Fruit fly (Drosophila melanogaster) whole organism, embryonic: ENCODE measurements around the gene CG17036.

Source experiments
- Atf3 ChIP-seq: fragments of 200-800 bp; sonication (Bioruptor generic); optimal IDR thresholded peaks from 3 replicates; lab custom pipeline; 2016; ENCODE audit warnings: missing biosample characterization, missing genetic modification characterization
- Awh ChIP-seq: fragments of 200-800 bp; sonication (Bioruptor generic); IDR thresholded peaks from 2 replicates; pipeline ENCODE4, ENCODE4 v1.3.6; 2022; ENCODE audit warnings: missing biosample characterization, missing genetic modification characterization
- Bteb2 ChIP-seq: fragments of 200-800 bp; sonication (Bioruptor generic); optimal IDR thresholded peaks from 2 replicates; lab custom pipeline; 2016; ENCODE audit warnings: missing biosample characterization, missing genetic modification characterization
- CG11247 ChIP-seq: fragments of 200-800 bp; sonication (Bioruptor generic); IDR thresholded peaks from 2 replicates; pipeline ENCODE4 v1.3.6; 2022; ENCODE audit warnings: missing biosample characterization, missing genetic modification characterization
- CG1233 ChIP-seq: fragments of 200-800 bp; sonication (Bioruptor generic); optimal IDR thresholded peaks from 4 replicates; lab custom pipeline; 2018; ENCODE audit warnings: missing biosample characterization, mild to moderate bottlenecking, missing genetic modification characterization
- CG12391 ChIP-seq: fragments of 200-800 bp; sonication (Bioruptor generic); optimal IDR thresholded peaks from 3 replicates; lab custom pipeline; 2018; ENCODE audit warnings: missing biosample characterization, mild to moderate bottlenecking, missing genetic modification characterization, moderate library complexity
- CG13287 ChIP-seq: fragments of 200-800 bp; sonication (Bioruptor generic); IDR thresholded peaks from 2 replicates; pipeline ENCODE4 v1.3.6; 2022; ENCODE audit warnings: missing biosample characterization, missing genetic modification characterization; ENCODE audit not compliant: partially characterized antibody
- CG16813 ChIP-seq: fragments of 200-800 bp; sonication (Bioruptor generic); IDR thresholded peaks from 3 replicates; pipeline ENCODE4 v1.3.6; 2022; ENCODE audit warnings: missing biosample characterization, missing genetic modification characterization; ENCODE audit not compliant: partially characterized antibody
- CG18599 ChIP-seq: fragments of 200-800 bp; sonication (Bioruptor generic); optimal IDR thresholded peaks from 3 replicates; lab custom pipeline; 2017; ENCODE audit warnings: missing biosample characterization, missing genetic modification characterization, mild to moderate bottlenecking, moderate library complexity, missing genetic modification reagents
- CG2129 ChIP-seq: fragments of 200-800 bp; sonication (Bioruptor generic); IDR thresholded peaks from 2 replicates; pipeline ENCODE4 v1.3.6; 2022; ENCODE audit warnings: missing biosample characterization, missing genetic modification characterization; ENCODE audit not compliant: partially characterized antibody
- CG2712 ChIP-seq: fragments of 200-800 bp; optimal IDR thresholded peaks from 3 replicates; lab custom pipeline; 2019; ENCODE audit warnings: missing biosample characterization, mild to moderate bottlenecking, missing genetic modification characterization, moderate library complexity
- CG3065 ChIP-seq: fragments of 200-800 bp; sonication (Bioruptor generic); optimal IDR thresholded peaks from 2 replicates; lab custom pipeline; 2016; ENCODE audit warnings: missing biosample characterization, missing genetic modification characterization
- CG33213 ChIP-seq: fragments of 200-800 bp; sonication (Bioruptor generic); optimal IDR thresholded peaks from 3 replicates; lab custom pipeline; 2016; ENCODE audit warnings: missing biosample characterization, missing genetic modification characterization
- CG4617 ChIP-seq: fragments of 200-800 bp; sonication (Bioruptor generic); optimal IDR thresholded peaks from 3 replicates; lab custom pipeline; 2016; ENCODE audit warnings: missing biosample characterization, missing genetic modification characterization, borderline replicate concordance
- CG6791 ChIP-seq: fragments of 200-800 bp; sonication (Bioruptor generic); IDR thresholded peaks from 3 replicates; pipeline ENCODE4 v1.3.6; 2022; ENCODE audit warnings: missing biosample characterization, missing genetic modification characterization; ENCODE audit not compliant: partially characterized antibody
- CG8359 ChIP-seq: fragments of 200-800 bp; sonication (Bioruptor generic); optimal IDR thresholded peaks from 2 replicates; lab custom pipeline; 2017; ENCODE audit warnings: missing biosample characterization, mild to moderate bottlenecking, missing genetic modification characterization, borderline replicate concordance
- Deaf1 ChIP-seq: fragments of 200-800 bp; optimal IDR thresholded peaks from 3 replicates; lab custom pipeline; 2019; ENCODE audit warnings: missing biosample characterization, mild to moderate bottlenecking, missing genetic modification characterization, moderate library complexity
- Dref ChIP-seq: fragments of 200-800 bp; sonication (Bioruptor generic); IDR thresholded peaks from 2 replicates; pipeline ENCODE4 v1.3.6; 2022; ENCODE audit warnings: missing biosample characterization, missing genetic modification characterization
- E2f2 ChIP-seq: fragments of 200-800 bp; sonication (Bioruptor generic); IDR thresholded peaks from 2 replicates; pipeline ENCODE4 v1.3.6; 2022; ENCODE audit warnings: missing biosample characterization, missing genetic modification characterization
- H15 ChIP-seq: fragments of 200-800 bp; sonication (Bioruptor generic); IDR thresholded peaks from 3 replicates; pipeline ENCODE4 v1.3.6; 2022; ENCODE audit warnings: missing biosample characterization, missing genetic modification characterization
- HmgZ ChIP-seq: fragments of 200-800 bp; sonication (Bioruptor generic); optimal IDR thresholded peaks from 2 replicates; lab custom pipeline; 2018; ENCODE audit warnings: missing biosample characterization, mild to moderate bottlenecking, missing genetic modification characterization
- MESR4 ChIP-seq: fragments of 200-800 bp; sonication (Bioruptor generic); optimal IDR thresholded peaks from 2 replicates; lab custom pipeline; 2018; ENCODE audit warnings: missing biosample characterization, mild to moderate bottlenecking, missing genetic modification characterization, moderate library complexity
- Max ChIP-seq: fragments of 200-800 bp; sonication (Bioruptor generic); optimal IDR thresholded peaks from 2 replicates; lab custom pipeline; 2016; ENCODE audit warnings: missing biosample characterization, mild to moderate bottlenecking, missing genetic modification characterization
- Med ChIP-seq: fragments of 200-800 bp; sonication (Bioruptor generic); peaks from one replicate; lab custom pipeline; 2016; ENCODE audit warnings: missing biosample characterization, missing genetic modification characterization, mild to moderate bottlenecking, inconsistent platforms, moderate library complexity
- Oaz ChIP-seq: fragments of 200-800 bp; sonication (Bioruptor generic); IDR thresholded peaks from 2 replicates; pipeline ENCODE4 v1.3.6; 2022; ENCODE audit warnings: missing biosample characterization, missing genetic modification characterization
- Opbp ChIP-seq: fragments of 200-800 bp; sonication (Bioruptor generic); IDR thresholded peaks from 3 replicates; pipeline ENCODE4 v1.3.6; 2022; ENCODE audit warnings: missing biosample characterization, missing genetic modification characterization; ENCODE audit not compliant: partially characterized antibody
- Ssrp ChIP-seq: fragments of 200-800 bp; sonication (Bioruptor generic); optimal IDR thresholded peaks from 2 replicates; lab custom pipeline; 2018; ENCODE audit warnings: missing biosample characterization, mild to moderate bottlenecking, missing genetic modification characterization, moderate library complexity
- Tbp ChIP-seq: fragments of >200 bp; optimal IDR thresholded peaks from 2 replicates; lab custom pipeline; 2018; ENCODE audit warnings: missing biosample characterization, missing genetic modification characterization
- YL-1 ChIP-seq: fragments of 200-800 bp; sonication (Bioruptor generic); optimal IDR thresholded peaks from 3 replicates; lab custom pipeline; 2017; ENCODE audit warnings: missing biosample characterization, mild to moderate bottlenecking, missing genetic modification characterization
- amos ChIP-seq: fragments of 200-800 bp; sonication (Bioruptor generic); IDR thresholded peaks from 2 replicates; pipeline ENCODE4 v1.3.6; 2022; ENCODE audit warnings: missing biosample characterization, missing genetic modification characterization; ENCODE audit not compliant: partially characterized antibody
- cg ChIP-seq: fragments of 200-800 bp; sonication (Bioruptor generic); optimal IDR thresholded peaks from 3 replicates; lab custom pipeline; 2019; ENCODE audit warnings: missing biosample characterization, mild to moderate bottlenecking, missing genetic modification characterization, moderate library complexity
- croc ChIP-seq: fragments of 200-800 bp; sonication (Bioruptor generic); conservative IDR thresholded peaks from 3 replicates; pipeline ENCODE4 v1.3.6; 2022; ENCODE audit warnings: missing biosample characterization, missing genetic modification characterization
- klu ChIP-seq: fragments of 200-800 bp; sonication (Bioruptor generic); IDR thresholded peaks from 2 replicates; pipeline ENCODE4 v1.3.6; 2022; ENCODE audit warnings: missing biosample characterization, missing genetic modification characterization
- nmo ChIP-seq: fragments of 200-800 bp; sonication (Bioruptor generic); optimal IDR thresholded peaks from 2 replicates; lab custom pipeline; 2018; ENCODE audit warnings: missing biosample characterization, mild to moderate bottlenecking, missing genetic modification characterization, moderate library complexity
- onecut ChIP-seq: fragments of 200-800 bp; sonication (Bioruptor generic); IDR thresholded peaks from 2 replicates; pipeline ENCODE4 v1.3.6; 2022; ENCODE audit warnings: missing biosample characterization, missing genetic modification characterization
- phol ChIP-seq: fragments of 200-800 bp; sonication (Bioruptor generic); optimal IDR thresholded peaks from 3 replicates; lab custom pipeline; 2018; ENCODE audit warnings: missing biosample characterization, mild to moderate bottlenecking, missing genetic modification characterization, moderate library complexity
- row ChIP-seq: fragments of 200-800 bp; sonication (Bioruptor generic); IDR thresholded peaks from 3 replicates; pipeline ENCODE4 v1.3.6; 2022; ENCODE audit warnings: missing biosample characterization, missing genetic modification characterization
- shn ChIP-seq: fragments of 200-800 bp; sonication (Bioruptor generic); optimal IDR thresholded peaks from 3 replicates; lab custom pipeline; 2016; ENCODE audit warnings: missing biosample characterization, missing genetic modification characterization
- sima ChIP-seq: fragments of 200-800 bp; sonication (Bioruptor generic); optimal IDR thresholded peaks from 2 replicates; lab custom pipeline; 2016; ENCODE audit warnings: missing biosample characterization, missing genetic modification characterization
- so ChIP-seq: fragments of 200-800 bp; sonication (Bioruptor generic); IDR thresholded peaks from 3 replicates; pipeline ENCODE4 v1.3.6; 2022; ENCODE audit warnings: missing biosample characterization, missing genetic modification characterization
- stwl ChIP-seq: fragments of 200-800 bp; sonication (Bioruptor generic); optimal IDR thresholded peaks from 3 replicates; lab custom pipeline; 2018; ENCODE audit warnings: missing biosample characterization, mild to moderate bottlenecking, missing genetic modification characterization, moderate library complexity
- trem ChIP-seq: fragments of 200-800 bp; optimal IDR thresholded peaks from 3 replicates; lab custom pipeline; 2019; ENCODE audit warnings: missing biosample characterization, mild to moderate bottlenecking, missing genetic modification characterization, moderate library complexity
- tup ChIP-seq: fragments of 200-800 bp; sonication (Bioruptor generic); optimal IDR thresholded peaks from 2 replicates; lab custom pipeline; 2016; ENCODE audit warnings: missing biosample characterization, mild to moderate bottlenecking, missing genetic modification characterization, moderate library complexity
- unc-4 ChIP-seq: fragments of 200-800 bp; sonication (Bioruptor generic); IDR thresholded peaks from 2 replicates; pipeline ENCODE4 v1.3.6; 2022; ENCODE audit warnings: missing biosample characterization, missing genetic modification characterization; ENCODE audit not compliant: partially characterized antibody
- wor ChIP-seq: fragments of 200-800 bp; sonication (Bioruptor generic); IDR thresholded peaks from 2 replicates; pipeline ENCODE4 v1.3.6; 2022; ENCODE audit warnings: missing biosample characterization, missing genetic modification characterization
- zf30C ChIP-seq: fragments of 200-800 bp; sonication (Bioruptor generic); optimal IDR thresholded peaks from 3 replicates; lab custom pipeline; 2018; ENCODE audit warnings: missing biosample characterization, mild to moderate bottlenecking, missing genetic modification characterization

CG17036 gene

dm6 chr2L:12694823-12695420 is 5.6 kb downstream of the CG17036 start, which contains the start of the genes IFT43 and PICK1 (continued):
- TF ChIP-seq Atf3 (GFP tag; lab: Kevin White, UChicago): no peak
- no peak for TF ChIP-seq shn (GFP tag; lab: Kevin White, UChicago)
- TF ChIP-seq so (GFP tag; lab: Robert Waterston, UW): no peak
- TF ChIP-seq YL-1: peak; percentile 37
- no peak for TF ChIP-seq CG12391 (tag; lab: Kevin White, UChicago)
- TF ChIP-seq croc (GFP tag; lab: Robert Waterston, UW): no peak
- peak; percentile 52 for TF ChIP-seq CG2129 (GFP tag; lab: Robert Waterston, UW)
- no peak for TF ChIP-seq klu (GFP tag; lab: Robert Waterston, UW)
- TF ChIP-seq row (GFP tag; lab: Robert Waterston, UW): peak; percentile 35; the same call in 1 of the 3 replicates
- no peak for TF ChIP-seq tup
- no peak for TF ChIP-seq Deaf1 (tag; lab: Kevin White, UChicago)

dm6 chr2L:12692343-12693079 is 8.0 kb downstream of the CG17036 start, which contains the start of the genes CCT4 and CG6153:
Gene CCT4, minus strand, starts transcription at chr2L:12692934.
Gene CG6153, plus strand, starts transcription at chr2L:12692993.
- peak; percentile 61; the same call in 2 of the 3 replicates for TF ChIP-seq CG16813 (GFP tag; lab: Robert Waterston, UW)
- no peak for TF ChIP-seq H15 (GFP tag; lab: Robert Waterston, UW)
- no peak for TF ChIP-seq wor (GFP tag; lab: Robert Waterston, UW)
- TF ChIP-seq CG6791 (GFP tag; lab: Robert Waterston, UW): 0 out of 3 replicates have a peak, but pooled peaks have one; percentile 47
- no peak for TF ChIP-seq Awh
- TF ChIP-seq nmo: peak; percentile 36
- no peak for TF ChIP-seq CG8359 (GFP tag; lab: Kevin White, UChicago)
- TF ChIP-seq Tbp (GFP tag; lab: Kevin White, UChicago): peak; percentile 6
- peak; percentile 68 for TF ChIP-seq E2f2 (GFP tag; lab: Robert Waterston, UW)
- TF ChIP-seq sima (GFP tag; lab: Kevin White, UChicago): no peak
- TF ChIP-seq cg (GFP tag; lab: Kevin White, UChicago): no peak
- peak; percentile 30 for TF ChIP-seq trem (tag; lab: Kevin White, UChicago)
- peak; percentile 62 for TF ChIP-seq MESR4 (GFP tag; lab: Kevin White, UChicago)
- peak; percentile 60 for TF ChIP-seq CG13287 (GFP tag; lab: Robert Waterston, UW)
- TF ChIP-seq CG2712 (tag; lab: Kevin White, UChicago): peak; percentile 15
- no peak for TF ChIP-seq CG1233
- TF ChIP-seq HmgZ (tag; lab: Kevin White, UChicago): peak; percentile 3
- TF ChIP-seq Oaz (GFP tag; lab: Robert Waterston, UW): no peak
- TF ChIP-seq amos (GFP tag; lab: Robert Waterston, UW): peak; percentile 54
- TF ChIP-seq onecut: peak; percentile 38
- TF ChIP-seq CG3065 (GFP tag; lab: Kevin White, UChicago): no peak
- TF ChIP-seq stwl (tag; lab: Kevin White, UChicago): peak; percentile 71
- TF ChIP-seq unc-4: peak; percentile 38
- peak; percentile 68 for TF ChIP-seq Med (GFP tag; lab: Kevin White, UChicago)
- no peak for TF ChIP-seq Ssrp (tag; lab: Kevin White, UChicago)
- TF ChIP-seq Bteb2 (GFP tag; lab: Kevin White, UChicago): no peak
- TF ChIP-seq Max: peak; percentile 24
- no peak for TF ChIP-seq CG18599 (GFP tag; lab: Kevin White, UChicago)
- TF ChIP-seq zf30C (GFP tag; lab: Kevin White, UChicago): no peak
- no peak for TF ChIP-seq CG11247
- peak; percentile 76 for TF ChIP-seq Dref (GFP tag; lab: Robert Waterston, UW)
- TF ChIP-seq CG4617: peak; percentile 80
- peak; percentile 12 for TF ChIP-seq CG33213 (GFP tag; lab: Kevin White, UChicago)
- peak; percentile 65; the same call in 1 of the 3 replicates for TF ChIP-seq Opbp (GFP tag; lab: Robert Waterston, UW)
- peak; percentile 27 for TF ChIP-seq phol (tag; lab: Kevin White, UChicago)
